Fruit fly (Drosophila melanogaster): ENCODE results near the gene RPA2.
A peak's percentile ranks its signal among the peaks of the same experiment; 100 is the strongest.

RPA2 gene

DNA sequence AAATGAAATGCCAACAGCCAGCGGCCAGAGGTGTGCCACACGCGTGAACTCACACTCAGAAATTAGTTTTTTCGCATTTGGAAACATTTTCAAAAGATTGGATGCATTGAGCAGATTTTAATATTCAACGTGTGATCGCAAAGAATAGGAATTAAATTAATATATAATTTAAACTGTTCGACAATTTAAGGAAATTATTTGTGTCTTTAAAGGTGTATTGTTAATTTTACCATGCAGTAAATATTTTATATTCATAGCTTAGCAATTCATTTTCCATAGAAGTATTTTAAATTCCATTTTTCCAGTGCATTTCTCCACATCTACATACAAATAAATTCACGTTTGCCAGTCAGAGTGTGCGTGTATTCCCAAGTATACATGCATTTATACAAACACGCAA lies 13.7 kb upstream of the RPA2 start (continued):
- TF ChIP-seq E2f1 (GFP tag; IDR thresholded peaks at IDR 0.05), result no peak
- TF ChIP-seq CG6689 (GFP tag; IDR thresholded peaks at IDR 0.05), result peak; percentile 30; the same call in 1 of the 2 replicates
- no peak for TF ChIP-seq pros (GFP tag; optimal IDR thresholded peaks at IDR 0.05)
- peak in 1 of 2 experiments; percentile 41 for TF ChIP-seq eve (GFP tag; optimal IDR thresholded peaks at IDR 0.05)
- no peak for TF ChIP-seq CG11398 (GFP tag; optimal IDR thresholded peaks at IDR 0.05)
- TF ChIP-seq phol (tag; optimal IDR thresholded peaks at IDR 0.05), result peak; percentile 47
- no peak for TF ChIP-seq NK7.1 (GFP tag; optimal IDR thresholded peaks at IDR 0.05)
- TF ChIP-seq lov (optimal IDR thresholded peaks at IDR 0.05), result no peak
- no peak for TF ChIP-seq lov (GFP tag; IDR thresholded peaks at IDR 0.05)
- no peak for TF ChIP-seq knrl (GFP tag; IDR thresholded peaks at IDR 0.05; ENCODE audit: partially characterized antibody)
- no peak for TF ChIP-seq dan (GFP tag; IDR thresholded peaks at IDR 0.05)
- no peak for TF ChIP-seq ERR (GFP tag; optimal IDR thresholded peaks at IDR 0.05)
- peak; percentile 36 for TF ChIP-seq tap (tag; optimal IDR thresholded peaks at IDR 0.05)
- TF ChIP-seq Awh (GFP tag; IDR thresholded peaks at IDR 0.05), result no peak
- peak; percentile 13; the same call in 1 of the 2 replicates for TF ChIP-seq Drgx (GFP tag; IDR thresholded peaks at IDR 0.05)
- no peak for TF ChIP-seq HHEX (GFP tag; optimal IDR thresholded peaks at IDR 0.05)
- no peak for TF ChIP-seq Hey (tag; optimal IDR thresholded peaks at IDR 0.05)
- no peak for TF ChIP-seq eyg (GFP tag; optimal IDR thresholded peaks at IDR 0.05)
- TF ChIP-seq CG9727 (GFP tag; optimal IDR thresholded peaks at IDR 0.05), result no peak
- peak; percentile 50 for TF ChIP-seq dmrt99B (tag; optimal IDR thresholded peaks at IDR 0.05)
- TF ChIP-seq Lim3 (GFP tag; IDR thresholded peaks at IDR 0.05), result no peak
- no peak for TF ChIP-seq sc (optimal IDR thresholded peaks at IDR 0.05)
- no peak for TF ChIP-seq sc (GFP tag; optimal IDR thresholded peaks at IDR 0.05)
- peak; percentile 52 for TF ChIP-seq zen (tag; optimal IDR thresholded peaks at IDR 0.05)
- TF ChIP-seq CG2129 (GFP tag; IDR thresholded peaks at IDR 0.05; ENCODE audit: partially characterized antibody), result no peak
- TF ChIP-seq tgo (GFP tag; IDR thresholded peaks at IDR 0.05), result peak; percentile 66; the same call in 2 of the 3 replicates
- no peak for TF ChIP-seq CG8388 (GFP tag; optimal IDR thresholded peaks at IDR 0.05)
- TF ChIP-seq Atf-2 (GFP tag; optimal IDR thresholded peaks at IDR 0.05), result no peak
- no peak for TF ChIP-seq gcm2 (GFP tag; optimal IDR thresholded peaks at IDR 0.05)
- TF ChIP-seq maf-S (GFP tag; optimal IDR thresholded peaks at IDR 0.05), result no peak
- TF ChIP-seq az2 (GFP tag; optimal IDR thresholded peaks at IDR 0.05), result no peak
- 0 out of 3 replicates have a peak, but pooled peaks have one; percentile 18 for TF ChIP-seq row (GFP tag; IDR thresholded peaks at IDR 0.05)
- TF ChIP-seq CG30431 (GFP tag; optimal IDR thresholded peaks at IDR 0.05), result no peak
- no peak for TF ChIP-seq CG17802 (tag; optimal IDR thresholded peaks at IDR 0.05)
- no peak for TF ChIP-seq CG4360 (GFP tag; IDR thresholded peaks at IDR 0.05)
- peak; percentile 29 for TF ChIP-seq dmrt11E (tag; optimal IDR thresholded peaks at IDR 0.05)
- TF ChIP-seq CG11085 (GFP tag; IDR thresholded peaks at IDR 0.05), result no peak
- no peak for TF ChIP-seq gfzf (GFP tag; optimal IDR thresholded peaks at IDR 0.05)
- peak; percentile 38 for TF ChIP-seq Blimp-1 (GFP tag; optimal IDR thresholded peaks at IDR 0.05)
- peak; percentile 61 for TF ChIP-seq Sox100B (GFP tag; optimal IDR thresholded peaks at IDR 0.05)
- TF ChIP-seq ci (GFP tag; IDR thresholded peaks at IDR 0.05), result no peak
- peak; percentile 43; the same call in 1 of the 2 replicates for TF ChIP-seq ssp (GFP tag; IDR thresholded peaks at IDR 0.05)
- TF ChIP-seq HmgZ (tag; optimal IDR thresholded peaks at IDR 0.05), result no peak
- TF ChIP-seq CG7357 (GFP tag; IDR thresholded peaks at IDR 0.05), result no peak
- TF ChIP-seq CG6175 (GFP tag; IDR thresholded peaks at IDR 0.05), result no peak
- TF ChIP-seq CG17361 (GFP tag; IDR thresholded peaks at IDR 0.05), result peak; percentile 58; the same call in 2 of the 3 replicates
- TF ChIP-seq Sox102F (GFP tag; optimal IDR thresholded peaks at IDR 0.05), result peak; percentile 40
- TF ChIP-seq bab2 (GFP tag; optimal IDR thresholded peaks at IDR 0.05), result no peak
- no peak for TF ChIP-seq CG11696 (GFP tag; IDR thresholded peaks at IDR 0.05)
- no peak for TF ChIP-seq CG3726 (GFP tag; IDR thresholded peaks at IDR 0.05)
- no peak for TF ChIP-seq gt (GFP tag; IDR thresholded peaks at IDR 0.05)
- TF ChIP-seq tup (GFP tag; optimal IDR thresholded peaks at IDR 0.05), result no peak
- TF ChIP-seq da (GFP tag; optimal IDR thresholded peaks at IDR 0.05), result no peak
